Fruit fly (Drosophila melanogaster): ENCODE data around the gene hyx.

The hyx gene

dm6 chr3R:9056409-9057031, 18.0 kb downstream of the hyx start (continued):
- no peak for TF ChIP-seq BEAF-32 (GFP tag; optimal IDR thresholded peaks at IDR 0.05)
- peak; percentile 7 for TF ChIP-seq CG15479 (GFP tag; optimal IDR thresholded peaks at IDR 0.05)
- no peak for TF ChIP-seq CG1647 (GFP tag; optimal IDR thresholded peaks at IDR 0.05)
- TF ChIP-seq gt (GFP tag; IDR thresholded peaks at IDR 0.05): no peak
- TF ChIP-seq ftz-f1 (GFP tag; optimal IDR thresholded peaks at IDR 0.05): no peak
- TF ChIP-seq sisA (GFP tag; IDR thresholded peaks at IDR 0.05): no peak
- peak in 1 of 2 experiments; percentile 46 for TF ChIP-seq Trl (optimal IDR thresholded peaks at IDR 0.05)
- no peak for TF ChIP-seq Trl (GFP tag; optimal IDR thresholded peaks at IDR 0.05)
- TF ChIP-seq CG1832 (GFP tag; optimal IDR thresholded peaks at IDR 0.05): peak; percentile 74
- no peak for TF ChIP-seq D19B (GFP tag; optimal IDR thresholded peaks at IDR 0.05)
- TF ChIP-seq CG4730 (GFP tag; IDR thresholded peaks at IDR 0.05): no peak
- no peak for TF ChIP-seq sna (GFP tag; IDR thresholded peaks at IDR 0.05; ENCODE audit: partially characterized antibody)
- TF ChIP-seq Max (GFP tag; optimal IDR thresholded peaks at IDR 0.05): no peak
- peak; percentile 4 for TF ChIP-seq Asciz (GFP tag; optimal IDR thresholded peaks at IDR 0.05)
- no peak for TF ChIP-seq Med (GFP tag)
- TF ChIP-seq CG9876 (GFP tag; optimal IDR thresholded peaks at IDR 0.05): no peak
- TF ChIP-seq rib (GFP tag; IDR thresholded peaks at IDR 0.05): no peak
- TF ChIP-seq fru (optimal IDR thresholded peaks at IDR 0.05): no peak
- no peak for TF ChIP-seq CG10209 (GFP tag; optimal IDR thresholded peaks at IDR 0.05)
- TF ChIP-seq CG32767 (GFP tag; IDR thresholded peaks at IDR 0.05): no peak
- TF ChIP-seq CG7745 (tag; optimal IDR thresholded peaks at IDR 0.05): no peak
- no peak for TF ChIP-seq CG12104 (GFP tag; optimal IDR thresholded peaks at IDR 0.05)
- no peak for TF ChIP-seq CG11398 (GFP tag; optimal IDR thresholded peaks at IDR 0.05)
- TF ChIP-seq ewg (GFP tag; optimal IDR thresholded peaks at IDR 0.05): peak; percentile 92
- TF ChIP-seq pzg (GFP tag; optimal IDR thresholded peaks at IDR 0.05): no peak
- TF ChIP-seq CG3407 (GFP tag; optimal IDR thresholded peaks at IDR 0.05): no peak
- no peak for TF ChIP-seq Aef1 (GFP tag; IDR thresholded peaks at IDR 0.05)
- TF ChIP-seq CG12659 (GFP tag; optimal IDR thresholded peaks at IDR 0.05): no peak
- TF ChIP-seq scrt (GFP tag; optimal IDR thresholded peaks at IDR 0.05): peak; percentile 19
- no peak for TF ChIP-seq CG17612 (GFP tag; IDR thresholded peaks at IDR 0.05)
- TF ChIP-seq Hr51 (GFP tag; optimal IDR thresholded peaks at IDR 0.05): no peak
- no peak for TF ChIP-seq CG11093 (GFP tag; IDR thresholded peaks at IDR 0.05)
- TF ChIP-seq hb (GFP tag; IDR thresholded peaks at IDR 0.05; ENCODE audit: partially characterized antibody): no peak
- TF ChIP-seq CG4282 (GFP tag; optimal IDR thresholded peaks at IDR 0.05): no peak
- TF ChIP-seq CG17802 (tag; optimal IDR thresholded peaks at IDR 0.05): no peak
- TF ChIP-seq Bteb2 (GFP tag; optimal IDR thresholded peaks at IDR 0.05): no peak
- no peak for TF ChIP-seq Ssrp (tag; optimal IDR thresholded peaks at IDR 0.05)
- no peak for TF ChIP-seq D (optimal IDR thresholded peaks at IDR 0.05)
- no peak for TF ChIP-seq D (GFP tag; optimal IDR thresholded peaks at IDR 0.05)
- TF ChIP-seq Sry-δ (GFP tag; optimal IDR thresholded peaks at IDR 0.05): no peak
- TF ChIP-seq MESR4 (GFP tag; optimal IDR thresholded peaks at IDR 0.05): no peak

dm6 chr3R:9057032-9057397, 18.5 kb downstream of the hyx start:
- TF ChIP-seq Jarid2 (GFP tag; optimal IDR thresholded peaks at IDR 0.05) (peak; percentile 51), CG13624 (GFP tag; optimal IDR thresholded peaks at IDR 0.05) (peak; percentile 35), yki (optimal IDR thresholded peaks at IDR 0.05) (peak; percentile 88), chn (GFP tag; optimal IDR thresholded peaks at IDR 0.05) (no peak), maf-S (GFP tag; optimal IDR thresholded peaks at IDR 0.05) (peak; percentile 21), Trl (optimal IDR thresholded peaks at IDR 0.05) (peak in 1 of 2 experiments; percentile 98), Trl (GFP tag; optimal IDR thresholded peaks at IDR 0.05) (peak; percentile 7), CG8290 (GFP tag; optimal IDR thresholded peaks at IDR 0.05) (no peak), CG8290 (tag; optimal IDR thresholded peaks at IDR 0.05) (peak in 1 of 2 experiments; percentile 70), NC2α (GFP tag; optimal IDR thresholded peaks at IDR 0.05) (peak; percentile 24), Rfx (GFP tag; IDR thresholded peaks at IDR 0.05) (no peak), luna (GFP tag; optimal IDR thresholded peaks at IDR 0.05) (peak; percentile 8), gro (GFP tag; optimal IDR thresholded peaks at IDR 0.05) (peak; percentile 24), Med (GFP tag) (peak; percentile 82), ac (GFP tag; optimal IDR thresholded peaks at IDR 0.05) (no peak)
